Worm (Caenorhabditis elegans) whole organism, midembryonic: ENCODE results near the gene nmur-1.

Source experiments
- T22C8.4 ChIP-seq: fragments of 200-800 bp; sonication (Bioruptor generic); IDR thresholded peaks from 2 replicates; pipeline ENCODE4 v1.3.6; 2022; ENCODE audit warnings: missing genetic modification characterization, missing compliant biosample characterization
- klf-2 ChIP-seq: fragments of 200-800 bp; sonication (Bioruptor generic); conservative IDR thresholded peaks from 2 replicates; pipeline ENCODE4 v1.3.6; 2022; ENCODE audit warnings: missing genetic modification reagents, missing genetic modification characterization, missing compliant biosample characterization
- ztf-23 ChIP-seq: fragments of 200-800 bp; sonication (Bioruptor generic); IDR thresholded peaks from 2 replicates; pipeline ENCODE4 v1.3.6; 2022; ENCODE audit warnings: missing genetic modification reagents, missing genetic modification characterization, missing compliant biosample characterization

- no peak for TF ChIP-seq ztf-23 (GFP tag; lab: Robert Waterston, UW)
- TF ChIP-seq T22C8.4, result no peak
- no peak for TF ChIP-seq klf-2 (GFP tag; lab: Robert Waterston, UW)
Measured at ce11 chrX:8996496-8997116, 15.8 kb downstream of the nmur-1 start.
